Worm (Caenorhabditis elegans) whole organism, L2 larva: ENCODE data around the gene pigs-1.

Experiments
- C34F6.9 ChIP-seq: fragments of 150-350 bp; optimal IDR thresholded peaks from 2 replicates; lab custom pipeline; 2014; ENCODE audit warnings: missing biosample characterization, missing genetic modification characterization
- Y55F3AM.14 ChIP-seq: fragments of 200-800 bp; sonication (Bioruptor generic); optimal IDR thresholded peaks from 2 replicates; lab custom pipeline; 2018; ENCODE audit warnings: mild to moderate bottlenecking, missing genetic modification characterization, missing compliant biosample characterization
- ZK546.5 ChIP-seq: sonication (generic microtip); optimal IDR thresholded peaks from 2 replicates; lab custom pipeline; 2017; ENCODE audit warnings: missing biosample characterization, missing genetic modification characterization
- alr-1 ChIP-seq: fragments of 150-350 bp; optimal IDR thresholded peaks from 2 replicates; lab custom pipeline; 2014; ENCODE audit warnings: missing biosample characterization, missing genetic modification characterization
- aly-2 ChIP-seq: fragments of 150-350 bp; optimal IDR thresholded peaks from 2 replicates; lab custom pipeline; 2014; ENCODE audit warnings: missing biosample characterization, missing genetic modification characterization
- ama-1 ChIP-seq: fragments of 150-350 bp; optimal IDR thresholded peaks from 2 replicates; lab custom pipeline; 2018; ENCODE audit warnings: inconsistent platforms
- crh-2 ChIP-seq: sonication (generic microtip); optimal IDR thresholded peaks from 2 replicates; lab custom pipeline; 2017; ENCODE audit warnings: missing biosample characterization, missing genetic modification characterization
- egl-27 ChIP-seq: sonication (generic microtip); optimal IDR thresholded peaks from 3 replicates; lab custom pipeline; 2017; ENCODE audit warnings: missing biosample characterization, missing genetic modification reagents, missing genetic modification characterization
- elt-1 ChIP-seq: fragments of 150-350 bp; optimal IDR thresholded peaks from 2 replicates; lab custom pipeline; 2014; ENCODE audit warnings: missing biosample characterization, missing genetic modification characterization
- elt-3 ChIP-seq: sonication (generic microtip); optimal IDR thresholded peaks from 2 replicates; lab custom pipeline; 2017; ENCODE audit warnings: missing biosample characterization, missing genetic modification characterization
- fos-1 ChIP-seq: fragments of 150-350 bp; optimal IDR thresholded peaks from 2 replicates; lab custom pipeline; 2014; ENCODE audit warnings: missing biosample characterization, missing genetic modification characterization
- lin-11 ChIP-seq: fragments of 150-350 bp; sonication (generic microtip); optimal IDR thresholded peaks from 2 replicates; lab custom pipeline; 2014; ENCODE audit warnings: missing biosample characterization, missing genetic modification characterization, inconsistent platforms, mixed read lengths
- lin-13 ChIP-seq: fragments of 150-350 bp; optimal IDR thresholded peaks from 2 replicates; lab custom pipeline; 2014; ENCODE audit warnings: missing biosample characterization, missing genetic modification reagents, missing genetic modification characterization
- lin-39 ChIP-seq: fragments of 150-350 bp; optimal IDR thresholded peaks from 2 replicates; lab custom pipeline; 2014; ENCODE audit warnings: missing biosample characterization, missing genetic modification reagents, missing genetic modification characterization
- lsy-2 ChIP-seq, 2 experiments: fragments of 150-350 bp in 1 of 2; sonication (generic microtip) in 1 of 2; optimal IDR thresholded peaks; 2 replicates each; lab custom pipeline; 2014 to 2017; ENCODE audit warnings: missing biosample characterization in 2 of 2, missing genetic modification characterization in 2 of 2
- mab-5 ChIP-seq: fragments of 150-350 bp; optimal IDR thresholded peaks from 2 replicates; lab custom pipeline; 2014; ENCODE audit warnings: missing biosample characterization, missing genetic modification characterization
- mbf-1 ChIP-seq: sonication (generic microtip); optimal IDR thresholded peaks from 2 replicates; lab custom pipeline; 2017; ENCODE audit warnings: missing biosample characterization, missing genetic modification characterization
- mdl-1 ChIP-seq, 2 experiments: fragments of 150-350 bp in 1 of 2; sonication (generic microtip) in 1 of 2; optimal IDR thresholded peaks; 2 replicates each; lab custom pipeline; 2017; ENCODE audit warnings: missing biosample characterization in 2 of 2, missing genetic modification characterization in 2 of 2
- nhr-10 ChIP-seq: sonication (generic microtip); optimal IDR thresholded peaks from 2 replicates; lab custom pipeline; 2017; ENCODE audit warnings: missing biosample characterization, missing genetic modification characterization
- nhr-129 ChIP-seq: fragments of 150-350 bp; optimal IDR thresholded peaks from 2 replicates; lab custom pipeline; 2014; ENCODE audit warnings: missing biosample characterization, missing genetic modification characterization
- nhr-21 ChIP-seq: fragments of 150-350 bp; optimal IDR thresholded peaks from 2 replicates; lab custom pipeline; 2014; ENCODE audit warnings: missing biosample characterization, missing genetic modification characterization
- nhr-23 ChIP-seq: fragments of 150-350 bp; optimal IDR thresholded peaks from 2 replicates; lab custom pipeline; 2014; ENCODE audit warnings: missing biosample characterization, missing genetic modification reagents, missing genetic modification characterization
- nhr-237 ChIP-seq: fragments of 150-350 bp; optimal IDR thresholded peaks from 2 replicates; lab custom pipeline; 2014; ENCODE audit warnings: missing biosample characterization, missing genetic modification characterization
- nhr-6 ChIP-seq: fragments of 150-350 bp; optimal IDR thresholded peaks from 2 replicates; lab custom pipeline; 2014; ENCODE audit warnings: missing biosample characterization, missing genetic modification characterization
- nhr-77 ChIP-seq: fragments of 150-350 bp; optimal IDR thresholded peaks from 2 replicates; lab custom pipeline; 2014; ENCODE audit warnings: missing biosample characterization, missing genetic modification characterization
- peb-1 ChIP-seq: fragments of 150-350 bp; optimal IDR thresholded peaks from 2 replicates; lab custom pipeline; 2014; ENCODE audit warnings: missing biosample characterization, missing genetic modification characterization
- skn-1 ChIP-seq: sonication (generic microtip); optimal IDR thresholded peaks from 2 replicates; lab custom pipeline; 2017; ENCODE audit warnings: missing biosample characterization, missing genetic modification characterization
- sma-9 ChIP-seq, 2 experiments: fragments of 150-350 bp in 1 of 2; sonication (generic microtip) in 1 of 2; optimal IDR thresholded peaks; 2 replicates each; lab custom pipeline; 2014 to 2016; ENCODE audit warnings: missing genetic modification characterization in 2 of 2, mild to moderate bottlenecking in 1 of 2, missing biosample characterization in 1 of 2, missing compliant biosample characterization in 1 of 2, missing genetic modification reagents in 1 of 2, moderate library complexity in 1 of 2
- snpc-4 ChIP-seq: fragments of 150-350 bp; optimal IDR thresholded peaks from 2 replicates; lab custom pipeline; 2014; ENCODE audit warnings: missing biosample characterization, missing genetic modification characterization
- unc-39 ChIP-seq: fragments of 150-350 bp; optimal IDR thresholded peaks from 2 replicates; lab custom pipeline; 2014; ENCODE audit warnings: missing biosample characterization, missing genetic modification characterization
- unc-55 ChIP-seq: fragments of 150-350 bp; sonication (generic microtip); optimal IDR thresholded peaks from 3 replicates; lab custom pipeline; 2014; ENCODE audit warnings: missing biosample characterization, missing genetic modification reagents, missing genetic modification characterization
- zag-1 ChIP-seq: fragments of 150-350 bp; optimal IDR thresholded peaks from 2 replicates; lab custom pipeline; 2014; ENCODE audit warnings: missing biosample characterization, missing genetic modification characterization
- ztf-4 ChIP-seq: fragments of 150-350 bp; optimal IDR thresholded peaks from 2 replicates; lab custom pipeline; 2014; ENCODE audit warnings: missing biosample characterization, missing genetic modification characterization

Gene pigs-1

ce11 chrIV:10148938-10149337 is at the start of gene pigs-1:
Gene pigs-1 (minus strand): TSS chrIV:10149038.
- TF ChIP-seq nhr-237 (tag; lab: Kevin White, UChicago) = no peak
- no peak for TF ChIP-seq nhr-6
- no peak for TF ChIP-seq nhr-77 (tag; lab: Kevin White, UChicago)
- TF ChIP-seq lin-11 (tag; lab: Kevin White, UChicago) = no peak
- no peak for TF ChIP-seq aly-2 (tag; lab: Kevin White, UChicago)
- TF ChIP-seq ZK546.5 = no peak
- no peak for TF ChIP-seq lsy-2 (tag; optimal IDR thresholded peaks at IDR 0.05; lab: Kevin White, UChicago)
- no peak for TF ChIP-seq C34F6.9 (tag; lab: Kevin White, UChicago)
- no peak for TF ChIP-seq zag-1 (tag; lab: Kevin White, UChicago)
- TF ChIP-seq lin-39 (tag; lab: Kevin White, UChicago) = no peak
- no peak for TF ChIP-seq alr-1 (tag; lab: Kevin White, UChicago)
- no peak for TF ChIP-seq lin-13 (GFP tag; lab: Kevin White, UChicago)
- TF ChIP-seq nhr-129 (tag; lab: Kevin White, UChicago) = no peak
- no peak for TF ChIP-seq nhr-23 (tag; lab: Kevin White, UChicago)
- TF ChIP-seq crh-2 = no peak
- TF ChIP-seq elt-3 (tag; lab: Kevin White, UChicago) = no peak

ce11 chrIV:10197317-10197867 is 48.6 kb upstream of the pigs-1 start, which contains the start of gene gon-4:
Gene gon-4 (plus strand): TSS chrIV:10197817.
- TF ChIP-seq C34F6.9 (tag; lab: Kevin White, UChicago) = no peak
- TF ChIP-seq unc-39 (tag; lab: Kevin White, UChicago) = no peak
- no peak for TF ChIP-seq nhr-10 (tag; lab: Kevin White, UChicago)

ce11 chrIV:10194345-10194744 is 45.5 kb upstream of the pigs-1 start, which contains the start of gene ptrg-1:
Gene ptrg-1 (minus strand): TSS chrIV:10194445.
- no peak for TF ChIP-seq lin-13 (GFP tag; lab: Kevin White, UChicago)
- no peak for TF ChIP-seq peb-1
- no peak for TF ChIP-seq nhr-10 (tag; lab: Kevin White, UChicago)
- TF ChIP-seq lsy-2 (tag; optimal IDR thresholded peaks at IDR 0.05; lab: Kevin White, UChicago) = no peak
- TF ChIP-seq alr-1 (tag; lab: Kevin White, UChicago) = no peak

- no peak for TF ChIP-seq nhr-21 (tag; lab: Kevin White, UChicago)
- TF ChIP-seq fos-1 (tag; lab: Kevin White, UChicago) = no peak
- TF ChIP-seq elt-1 (tag; lab: Kevin White, UChicago) = no peak
Observed at ce11 chrIV:10191498-10191897, 42.7 kb upstream of the pigs-1 start.

- TF ChIP-seq nhr-6 (no peak), ztf-4 (tag; lab: Kevin White, UChicago) (no peak), unc-55 (GFP tag; lab: Kevin White, UChicago) (no peak), ZK546.5 (no peak), egl-27 (tag; lab: Kevin White, UChicago) (no peak), mdl-1 (tag; optimal IDR thresholded peaks at IDR 0.05; lab: Kevin White, UChicago) (no peak), lin-39 (tag; lab: Kevin White, UChicago) (no peak), mbf-1 (no peak), ama-1 (lab: Kevin White, UChicago) (no peak), mab-5 (tag; lab: Kevin White, UChicago) (no peak), Y55F3AM.14 (GFP tag; lab: Kevin White, UChicago) (no peak), peb-1 (no peak), fos-1 (tag; lab: Kevin White, UChicago) (no peak), snpc-4 (tag; lab: Kevin White, UChicago) (no peak), nhr-23 (tag; lab: Kevin White, UChicago) (no peak), sma-9 (GFP tag; optimal IDR thresholded peaks at IDR 0.05; lab: Kevin White, UChicago) (no peak), sma-9 (tag; optimal IDR thresholded peaks at IDR 0.05; lab: Kevin White, UChicago) (no peak), skn-1 (no peak), aly-2 (tag; lab: Kevin White, UChicago) (no peak)
Observed at ce11 chrIV:10190586-10190985, 41.7 kb upstream of the pigs-1 start.
